Worm (Caenorhabditis elegans) whole organism, young adult: ENCODE results near the gene gpla-1.

Experiments
- C06A6.2 ChIP-seq: fragments of 200-800 bp; sonication (Bioruptor generic); conservative IDR thresholded peaks from 2 replicates; pipeline ENCODE4 v1.3.6; 2022; ENCODE audit warnings: missing genetic modification characterization, missing compliant biosample characterization
- F10E7.11 ChIP-seq: sonication (generic microtip); optimal IDR thresholded peaks from 2 replicates; lab custom pipeline; 2017; ENCODE audit warnings: mild to moderate bottlenecking, missing genetic modification characterization, moderate library complexity, missing compliant biosample characterization
- F39B2.1 ChIP-seq: fragments of 200-800 bp; sonication (Bioruptor generic); IDR thresholded peaks from 2 replicates; pipeline ENCODE4 v1.3.6; 2022; ENCODE audit warnings: missing genetic modification reagents, missing genetic modification characterization, missing compliant biosample characterization
- F52B5.7 ChIP-seq: sonication (generic microtip); optimal IDR thresholded peaks from 2 replicates; lab custom pipeline; 2016; ENCODE audit warnings: mild to moderate bottlenecking, missing genetic modification characterization, missing compliant biosample characterization
- K11D2.4 ChIP-seq: fragments of 200-800 bp; sonication (Bioruptor generic); IDR thresholded peaks from 2 replicates; pipeline ENCODE4 v1.3.6; 2022; ENCODE audit warnings: missing genetic modification reagents, missing genetic modification characterization, missing compliant biosample characterization
- Y53G8AR.9 ChIP-seq: fragments of 200-800 bp; sonication (Bioruptor generic); conservative IDR thresholded peaks from 2 replicates; pipeline ENCODE4 v1.3.6; 2022; ENCODE audit warnings: missing genetic modification reagents, missing genetic modification characterization, missing compliant biosample characterization
- ZK185.1 ChIP-seq: sonication (generic microtip); optimal IDR thresholded peaks from 2 replicates; lab custom pipeline; 2016; ENCODE audit warnings: mild to moderate bottlenecking, missing genetic modification characterization, missing compliant biosample characterization; ENCODE audit not compliant: poor library complexity, severe bottlenecking
- akir-1 ChIP-seq: fragments of 200-800 bp; sonication (Bioruptor generic); optimal IDR thresholded peaks from 2 replicates; lab custom pipeline; 2018; ENCODE audit warnings: mild to moderate bottlenecking, missing genetic modification characterization, moderate library complexity, missing compliant biosample characterization
- atf-7 ChIP-seq: sonication (generic microtip); optimal IDR thresholded peaks from 2 replicates; lab custom pipeline; 2017; ENCODE audit warnings: mild to moderate bottlenecking, missing genetic modification characterization, missing compliant biosample characterization
- bed-1 ChIP-seq: fragments of 200-800 bp; sonication (Bioruptor generic); IDR thresholded peaks from 2 replicates; pipeline ENCODE4 v1.3.6; 2022; ENCODE audit warnings: missing genetic modification reagents, missing genetic modification characterization, missing compliant biosample characterization
- bed-2 ChIP-seq: fragments of 200-800 bp; sonication (Bioruptor generic); IDR thresholded peaks from 2 replicates; pipeline ENCODE4 v1.3.6; 2022; ENCODE audit warnings: missing genetic modification reagents, missing genetic modification characterization, missing compliant biosample characterization
- ceh-40 ChIP-seq: fragments of 200-800 bp; sonication (Bioruptor generic); IDR thresholded peaks from 2 replicates; pipeline ENCODE4 v1.3.6; 2022; ENCODE audit warnings: missing genetic modification characterization, missing compliant biosample characterization
- ceh-58 ChIP-seq: fragments of 200-800 bp; sonication (Bioruptor generic); IDR thresholded peaks from 2 replicates; pipeline ENCODE4 v1.3.6; 2022; ENCODE audit warnings: missing genetic modification characterization, missing compliant biosample characterization
- ets-4 ChIP-seq: fragments of 200-800 bp; sonication (Bioruptor generic); optimal IDR thresholded peaks from 2 replicates; lab custom pipeline; 2018; ENCODE audit warnings: mild to moderate bottlenecking, missing genetic modification characterization, missing compliant biosample characterization
- gei-17 ChIP-seq: fragments of 200-800 bp; sonication (Bioruptor generic); optimal IDR thresholded peaks from 2 replicates; lab custom pipeline; 2018; ENCODE audit warnings: mild to moderate bottlenecking, missing genetic modification characterization, missing compliant biosample characterization
- him-1 ChIP-seq: sonication (generic microtip); optimal IDR thresholded peaks from 2 replicates; lab custom pipeline; 2016; ENCODE audit warnings: missing genotype, missing genetic modification reagents, missing genetic modification characterization, missing compliant biosample characterization
- lag-1 ChIP-seq: fragments of 200-800 bp; sonication (Bioruptor generic); IDR thresholded peaks from 2 replicates; pipeline ENCODE4 v1.3.6; 2022; ENCODE audit warnings: missing genetic modification reagents, missing genetic modification characterization, missing compliant biosample characterization
- lin-40 ChIP-seq: sonication (generic microtip); optimal IDR thresholded peaks from 2 replicates; lab custom pipeline; 2016; ENCODE audit warnings: missing genetic modification characterization, mild to moderate bottlenecking, missing compliant biosample characterization, missing genotype, missing genetic modification reagents
- madf-8 ChIP-seq: fragments of 200-800 bp; sonication (Bioruptor generic); conservative IDR thresholded peaks from 2 replicates; pipeline ENCODE4 v1.3.6; 2022; ENCODE audit warnings: missing genetic modification reagents, missing genetic modification characterization, missing compliant biosample characterization
- mel-28 ChIP-seq: sonication (generic microtip); optimal IDR thresholded peaks from 2 replicates; lab custom pipeline; 2016; ENCODE audit warnings: borderline replicate concordance, mild to moderate bottlenecking, missing genetic modification characterization, missing compliant biosample characterization
- mes-4 ChIP-seq: sonication (generic microtip); optimal IDR thresholded peaks from 2 replicates; lab custom pipeline; 2016; ENCODE audit warnings: missing genotype, missing genetic modification characterization, missing compliant biosample characterization
- nhr-27 ChIP-seq: fragments of 200-800 bp; sonication (Bioruptor generic); optimal IDR thresholded peaks from 2 replicates; lab custom pipeline; 2018; ENCODE audit warnings: mild to moderate bottlenecking, missing genetic modification characterization, moderate library complexity, missing compliant biosample characterization
- nhr-80 ChIP-seq: sonication (generic microtip); optimal IDR thresholded peaks from 2 replicates; lab custom pipeline; 2016; ENCODE audit warnings: missing genetic modification characterization, missing compliant biosample characterization
- repo-1 ChIP-seq: sonication (generic microtip); optimal IDR thresholded peaks from 2 replicates; lab custom pipeline; 2017; ENCODE audit warnings: mild to moderate bottlenecking, missing genetic modification characterization, missing compliant biosample characterization
- rpc-1 ChIP-seq, 2 experiments: fragments of 150-350 bp in 1 of 2; sonication (generic microtip) in 1 of 2; optimal IDR thresholded peaks; 2 replicates each; lab custom pipeline; 2014 to 2018; ENCODE audit warnings: missing biosample characterization in 1 of 2, missing genetic modification characterization in 1 of 2, missing genetic modification reagents in 1 of 2, missing genotype in 1 of 2
- tbx-9 ChIP-seq: sonication (generic microtip); optimal IDR thresholded peaks from 2 replicates; lab custom pipeline; 2016; ENCODE audit warnings: borderline replicate concordance, missing genetic modification characterization, inconsistent platforms, missing compliant biosample characterization
- zim-3 ChIP-seq: sonication (generic microtip); optimal IDR thresholded peaks from 2 replicates; lab custom pipeline; 2017; ENCODE audit warnings: mild to moderate bottlenecking, missing genetic modification characterization, moderate library complexity, missing compliant biosample characterization
- ztf-28 ChIP-seq: fragments of 200-800 bp; sonication (Bioruptor generic); IDR thresholded peaks from 2 replicates; pipeline ENCODE4 v1.3.6; 2022; ENCODE audit warnings: missing genetic modification reagents, missing genetic modification characterization, missing compliant biosample characterization
- ztf-6 ChIP-seq: fragments of 200-800 bp; sonication (Bioruptor generic); IDR thresholded peaks from 2 replicates; pipeline ENCODE4 v1.3.6; 2022; ENCODE audit warnings: missing genetic modification reagents, missing genetic modification characterization, missing compliant biosample characterization

The gpla-1 gene

DNA sequence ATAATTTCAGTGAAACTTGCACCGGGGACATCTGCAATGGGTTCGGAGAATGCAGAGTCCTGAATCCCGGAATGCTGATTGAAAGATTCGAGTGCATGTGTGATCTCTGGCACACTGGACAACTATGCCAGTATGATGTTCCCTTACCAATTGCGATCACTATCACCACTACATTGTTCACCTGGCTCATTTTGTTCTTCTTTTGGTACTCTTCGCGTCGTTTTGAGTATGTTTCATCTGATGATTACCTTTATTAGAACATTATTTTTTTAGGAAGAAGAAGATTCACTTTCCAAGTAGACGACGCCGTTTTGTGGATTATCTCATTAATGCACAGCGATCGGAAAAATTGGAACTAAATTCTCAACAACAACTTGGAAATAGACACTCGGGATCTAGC lies 6.1 kb upstream of the gpla-1 start:
- TF ChIP-seq mel-28 (tag; lab: Kevin White, UChicago) (no peak), lag-1 (GFP tag; lab: Robert Waterston, UW) (no peak), F39B2.1 (GFP tag; lab: Robert Waterston, UW) (no peak), ets-4 (no peak)

DNA sequence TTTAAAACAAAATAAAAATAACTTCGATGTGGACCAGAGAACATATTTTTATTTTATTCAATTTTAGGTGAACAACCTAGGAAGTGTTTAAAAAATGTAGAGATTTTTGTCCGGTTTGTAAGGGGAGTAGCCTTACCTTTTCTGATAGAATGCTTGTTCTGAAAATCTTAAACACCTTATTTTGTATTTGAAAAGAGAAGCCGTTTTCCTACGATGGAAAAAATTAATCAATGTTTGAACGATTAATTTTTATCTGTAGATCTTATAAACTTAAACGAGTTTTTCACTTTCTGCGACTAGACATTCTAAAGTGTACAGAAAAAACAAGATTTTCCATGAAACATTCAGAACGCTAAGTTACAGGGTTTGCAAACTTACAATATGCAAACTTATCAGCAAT lies 4.7 kb upstream of the gpla-1 start, which contains the start of gene F58H1.6:
TSS of gene F58H1.6 (plus strand) at position 301 of the 400 bp plus-strand sequence.
- TF ChIP-seq mel-28 (tag; lab: Kevin White, UChicago) (no peak), tbx-9 (tag; lab: Kevin White, UChicago) (no peak), repo-1 (no peak), ceh-58 (GFP tag; lab: Robert Waterston, UW) (no peak), ztf-6 (GFP tag; lab: Robert Waterston, UW) (no peak), zim-3 (tag; lab: Kevin White, UChicago) (no peak), rpc-1 (optimal IDR thresholded peaks at IDR 0.05; lab: Kevin White, UChicago) (no peak), rpc-1 (tag; optimal IDR thresholded peaks at IDR 0.05; lab: Kevin White, UChicago) (no peak)
- TF ChIP-seq, all 124 proteins: peak for 0

ce11 chrV:11941664-11942063 lies 4.1 kb upstream of the gpla-1 start:
- peak; percentile 84 for TF ChIP-seq nhr-80 (tag; lab: Kevin White, UChicago)
- peak; percentile 70 for TF ChIP-seq atf-7 (tag; lab: Kevin White, UChicago)
- no peak for TF ChIP-seq bed-2 (GFP tag; lab: Robert Waterston, UW)

DNA sequence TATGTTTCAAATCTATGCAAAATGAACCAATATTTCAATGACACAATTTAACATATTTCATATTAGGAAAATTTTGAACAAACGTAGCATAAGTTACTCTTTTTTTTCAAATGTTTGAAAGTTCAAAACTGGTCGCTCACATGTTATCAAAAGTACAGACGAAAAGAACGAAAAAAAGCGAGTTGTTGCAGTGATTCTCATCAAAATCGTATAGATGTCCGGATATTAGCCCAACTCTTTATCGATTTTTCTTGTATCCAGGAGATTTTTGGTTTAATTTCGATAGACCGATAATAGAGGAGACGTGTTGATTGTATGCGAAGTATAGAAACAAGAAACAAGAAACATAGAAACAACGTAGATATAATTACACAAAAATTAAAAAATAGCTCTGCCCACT lies 2.7 kb upstream of the gpla-1 start:
- TF ChIP-seq bed-1 (GFP tag; lab: Robert Waterston, UW): no peak
- no peak for TF ChIP-seq F10E7.11 (tag; lab: Kevin White, UChicago)
- no peak for TF ChIP-seq F39B2.1 (GFP tag; lab: Robert Waterston, UW)
- no peak for TF ChIP-seq madf-8
- no peak for TF ChIP-seq ztf-28 (GFP tag; lab: Robert Waterston, UW)
- no peak for TF ChIP-seq Y53G8AR.9 (GFP tag; lab: Robert Waterston, UW)
- no peak for TF ChIP-seq mes-4 (tag; lab: Kevin White, UChicago)
- TF ChIP-seq tbx-9 (tag; lab: Kevin White, UChicago): no peak
- no peak for TF ChIP-seq akir-1
- no peak for TF ChIP-seq lin-40 (tag; lab: Kevin White, UChicago)
- no peak for TF ChIP-seq F52B5.7 (tag; lab: Kevin White, UChicago)
- TF ChIP-seq nhr-27 (tag; lab: Kevin White, UChicago): no peak
- TF ChIP-seq C06A6.2: no peak
- TF ChIP-seq ceh-40: no peak
- TF ChIP-seq ZK185.1 (tag; lab: Kevin White, UChicago): no peak
- TF ChIP-seq K11D2.4 (GFP tag; lab: Robert Waterston, UW): no peak
- TF ChIP-seq, all 124 proteins: peak for 0

- no peak for TF ChIP-seq him-1
- no peak for TF ChIP-seq gei-17
- TF ChIP-seq repo-1: no peak
Measured at ce11 chrV:11934848-11935247, 2.8 kb downstream of the gpla-1 start, which contains the start of gene F58H1.8. Gene F58H1.8, plus strand, starts transcription at chrV:11935148.
